Worm (Caenorhabditis elegans): Measurements from ENCODE around the gene R10E4.6.

R10E4.6 gene

ce11 chrIII:4247571-4247970 lies 45.6 kb upstream of the R10E4.6 start, which contains the start of gene Y44F5A.1:
Gene Y44F5A.1, minus strand, starts transcription at chrIII:4247671.
- TF ChIP-seq tlf-1 (GFP tag; optimal IDR thresholded peaks at IDR 0.05) (no peak), sdz-38 (tag; optimal IDR thresholded peaks at IDR 0.05) (no peak), sea-2 (GFP tag; IDR thresholded peaks at IDR 0.05) (no peak), die-1 (tag; optimal IDR thresholded peaks at IDR 0.05) (no peak), cebp-1 (GFP tag; IDR thresholded peaks at IDR 0.05) (no peak), cebp-1 (tag; optimal IDR thresholded peaks at IDR 0.05) (no peak), dox-1 (GFP tag; IDR thresholded peaks at IDR 0.05) (no peak), C06A6.2 (GFP tag; conservative IDR thresholded peaks at IDR 0.05) (no peak), snpc-3.4 (tag; optimal IDR thresholded peaks at IDR 0.05) (no peak), ztf-22 (GFP tag; optimal IDR thresholded peaks at IDR 0.05) (no peak), nhr-27 (tag; optimal IDR thresholded peaks at IDR 0.05) (no peak), hmg-1.2 (GFP tag; IDR thresholded peaks at IDR 0.05) (no peak), athp-1 (tag; optimal IDR thresholded peaks at IDR 0.05) (no peak), B0019.2 (GFP tag; conservative IDR thresholded peaks at IDR 0.05) (no peak)

DNA sequence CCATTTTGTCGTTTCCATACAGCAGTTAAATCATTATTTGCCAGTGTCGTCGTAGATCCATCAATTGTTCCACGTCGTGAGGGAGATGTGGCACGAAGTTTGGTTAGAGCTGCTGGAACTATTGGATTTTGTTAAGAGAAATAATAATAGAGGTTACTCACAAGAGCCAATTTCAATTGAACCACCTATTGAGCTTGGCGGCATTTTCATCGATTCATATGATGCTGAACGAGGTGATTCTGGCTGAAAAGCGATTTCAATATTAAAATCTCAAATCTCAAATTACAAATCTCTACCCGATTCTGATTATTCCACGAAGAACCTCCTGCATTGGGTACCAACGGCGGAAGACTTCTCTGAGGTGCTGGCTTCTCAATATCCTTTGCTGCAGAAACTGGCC lies 35.3 kb upstream of the R10E4.6 start:
- TF ChIP-seq aptf-3 (GFP tag; IDR thresholded peaks at IDR 0.05) (no peak), ztf-3 (GFP tag; optimal IDR thresholded peaks at IDR 0.05) (no peak), unc-130 (GFP tag; optimal IDR thresholded peaks at IDR 0.05) (no peak), mcd-1 (GFP tag; IDR thresholded peaks at IDR 0.05) (no peak), sptf-2 (GFP tag; optimal IDR thresholded peaks at IDR 0.05) (no peak), nhr-80 (tag; optimal IDR thresholded peaks at IDR 0.05) (no peak), ceh-91 (GFP tag; IDR thresholded peaks at IDR 0.05) (no peak), hmg-1.2 (GFP tag; IDR thresholded peaks at IDR 0.05) (no peak), akir-1 (GFP tag; optimal IDR thresholded peaks at IDR 0.05) (no peak), F22D6.2 (tag; optimal IDR thresholded peaks at IDR 0.05) (no peak), dpff-1 (tag; optimal IDR thresholded peaks at IDR 0.05) (no peak), K11D2.4 (GFP tag; IDR thresholded peaks at IDR 0.05) (no peak), fkh-3 (tag; optimal IDR thresholded peaks at IDR 0.05) (no peak), madf-10 (tag; optimal IDR thresholded peaks at IDR 0.05) (no peak), D2030.7 (GFP tag; IDR thresholded peaks at IDR 0.05) (no peak), lin-40 (tag; optimal IDR thresholded peaks at IDR 0.05) (no peak), bed-2 (GFP tag; IDR thresholded peaks at IDR 0.05) (no peak), T07F8.4 (tag; optimal IDR thresholded peaks at IDR 0.05) (no peak)

DNA sequence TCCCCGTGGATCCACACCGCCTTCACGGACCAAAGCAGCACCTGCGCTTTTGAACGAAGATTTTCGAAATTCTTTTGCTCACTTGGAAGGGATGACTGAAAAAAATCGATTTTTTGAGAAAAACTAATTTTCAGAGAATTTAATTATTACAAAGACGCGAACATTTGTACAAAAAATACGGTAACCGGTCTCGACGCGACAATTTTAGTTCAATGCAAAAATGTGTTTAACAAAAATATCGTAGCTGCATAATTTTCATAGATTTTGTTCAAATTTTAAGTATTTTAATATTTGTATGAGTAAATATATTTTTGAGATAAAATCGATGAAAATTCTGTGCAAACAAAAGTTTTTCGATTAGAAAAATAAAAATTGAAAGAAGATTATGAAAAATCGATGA lies 30.2 kb upstream of the R10E4.6 start, which contains the start of gene T08A11.1:
T08A11.1 (minus strand) TSS at position 101 of the 400 bp plus-strand sequence.
- TF ChIP-seq ceh-58 (GFP tag; IDR thresholded peaks at IDR 0.05): no peak
- TF ChIP-seq lsy-27 (tag; optimal IDR thresholded peaks at IDR 0.05; ENCODE audit: borderline replicate concordance, insufficient read depth): no peak
- no peak for TF ChIP-seq atf-7 (tag; optimal IDR thresholded peaks at IDR 0.05)
- TF ChIP-seq rpc-1 (optimal IDR thresholded peaks at IDR 0.05): no peak
- TF ChIP-seq rpc-1 (tag; optimal IDR thresholded peaks at IDR 0.05): no peak
- no peak for TF ChIP-seq him-1 (tag; optimal IDR thresholded peaks at IDR 0.05)
- TF ChIP-seq ets-4 (GFP tag; optimal IDR thresholded peaks at IDR 0.05): no peak
- TF ChIP-seq nhr-80 (tag; optimal IDR thresholded peaks at IDR 0.05): no peak
- no peak for TF ChIP-seq athp-1 (tag; optimal IDR thresholded peaks at IDR 0.05)

All from whole organism, young adult.